Fruit fly (Drosophila melanogaster) whole organism: ENCODE measurements around the gene mthl11.

ENCODE experiments used
- CG8478 ChIP-seq: fragments of >200 bp; optimal IDR thresholded peaks from 2 replicates; lab custom pipeline; 2018; ENCODE audit warnings: inconsistent platforms
- Dll ChIP-seq: fragments of >200 bp; optimal IDR thresholded peaks from 2 replicates; lab custom pipeline; 2017
- EcR ChIP-seq, 2 experiments: fragments of >200 bp; optimal IDR thresholded peaks; 2 replicates each; lab custom pipeline; 2017; ENCODE audit warnings: missing biosample characterization in 2 of 2, missing genetic modification characterization in 2 of 2, missing genetic modification reagents in 2 of 2
- pan ChIP-seq: fragments of >200 bp; optimal IDR thresholded peaks from 2 replicates; lab custom pipeline; 2017
- psq ChIP-seq: fragments of >200 bp; optimal IDR thresholded peaks from 2 replicates; lab custom pipeline; 2017
- usp ChIP-seq: fragments of >200 bp; optimal IDR thresholded peaks from 2 replicates; lab custom pipeline; 2017; ENCODE audit warnings: missing biosample characterization, missing genetic modification characterization, mixed read lengths

The mthl11 gene

DNA sequence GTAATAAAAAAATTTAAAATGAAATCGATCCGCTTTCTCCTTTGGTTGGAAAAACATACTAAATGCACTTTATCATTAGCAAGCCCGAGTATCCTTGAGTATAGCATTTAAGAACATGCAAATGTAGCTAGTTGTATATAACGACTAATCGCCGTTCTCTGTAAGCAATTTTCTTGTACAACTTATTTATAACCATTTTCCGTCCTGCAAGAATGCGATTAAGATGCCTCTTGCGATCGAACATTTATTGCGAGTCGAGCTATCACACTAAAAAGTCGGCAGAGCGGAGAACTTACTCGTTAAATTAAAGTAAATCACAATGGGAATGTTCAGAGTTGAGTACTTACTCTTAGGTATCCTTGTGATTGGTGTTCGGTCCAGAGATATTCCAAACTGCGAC lies at the start of gene mthl11:
Gene mthl11, plus strand, starts transcription at position 301 of the 400 bp plus-strand sequence.
- no peak for TF ChIP-seq psq (lab: Kevin White, UChicago)
- no peak for TF ChIP-seq CG8478

DNA sequence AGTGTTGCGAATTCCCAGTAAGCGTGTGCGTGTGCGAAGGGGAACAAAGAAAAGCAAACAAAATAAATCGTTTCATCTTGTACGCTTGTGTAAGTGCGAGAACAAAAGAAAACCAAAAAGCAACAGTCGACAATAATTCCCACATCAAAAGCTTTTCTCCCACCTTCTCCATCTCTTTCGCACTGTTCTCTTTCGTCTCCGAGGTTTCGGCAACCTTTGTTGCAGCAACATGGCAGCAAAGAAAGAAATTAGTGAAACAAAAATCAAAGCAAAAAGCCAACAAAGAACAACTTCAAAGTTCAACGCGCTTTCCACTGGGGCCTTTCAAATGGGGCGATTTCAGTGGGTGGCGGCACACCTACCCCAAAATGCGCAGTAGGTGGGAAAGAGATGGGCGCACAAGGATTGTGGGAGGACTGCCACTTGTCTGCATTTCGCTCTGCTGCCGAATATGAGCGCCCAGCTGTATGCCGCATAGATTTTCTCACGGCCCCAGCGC lies 48.8 kb upstream of the mthl11 start:
- TF ChIP-seq CG8478: no peak
- TF ChIP-seq EcR (GFP tag; optimal IDR thresholded peaks at IDR 0.05; lab: Kevin White, UChicago): peak; percentile 44 to 79

DNA sequence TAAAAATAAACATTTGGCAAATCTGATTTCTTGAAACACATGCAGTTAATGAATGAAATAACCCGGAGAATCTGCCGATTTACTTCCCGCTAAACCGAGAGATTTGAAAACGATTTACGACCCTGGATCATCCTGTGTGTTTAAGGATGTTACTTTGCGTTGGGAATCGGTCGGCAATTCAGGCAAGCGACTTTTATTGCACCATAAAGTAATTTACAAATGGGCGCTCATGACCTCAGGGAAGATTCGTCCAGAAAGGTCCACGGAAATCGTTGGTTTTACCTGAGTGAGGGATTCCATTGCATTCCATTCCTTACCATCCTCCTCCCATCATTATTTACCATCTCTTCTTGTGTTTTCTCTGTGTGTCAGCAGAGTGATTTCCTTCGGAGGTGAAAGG lies 48.0 kb upstream of the mthl11 start:
- TF ChIP-seq pan (lab: Kevin White, UChicago): no peak
- no peak for TF ChIP-seq usp (GFP tag; lab: Kevin White, UChicago)
- no peak for TF ChIP-seq psq (lab: Kevin White, UChicago)
- no peak for TF ChIP-seq Dll (lab: Kevin White, UChicago)
- TF ChIP-seq EcR (GFP tag; optimal IDR thresholded peaks at IDR 0.05; lab: Kevin White, UChicago): no peak
- TF ChIP-seq CG8478: no peak

DNA sequence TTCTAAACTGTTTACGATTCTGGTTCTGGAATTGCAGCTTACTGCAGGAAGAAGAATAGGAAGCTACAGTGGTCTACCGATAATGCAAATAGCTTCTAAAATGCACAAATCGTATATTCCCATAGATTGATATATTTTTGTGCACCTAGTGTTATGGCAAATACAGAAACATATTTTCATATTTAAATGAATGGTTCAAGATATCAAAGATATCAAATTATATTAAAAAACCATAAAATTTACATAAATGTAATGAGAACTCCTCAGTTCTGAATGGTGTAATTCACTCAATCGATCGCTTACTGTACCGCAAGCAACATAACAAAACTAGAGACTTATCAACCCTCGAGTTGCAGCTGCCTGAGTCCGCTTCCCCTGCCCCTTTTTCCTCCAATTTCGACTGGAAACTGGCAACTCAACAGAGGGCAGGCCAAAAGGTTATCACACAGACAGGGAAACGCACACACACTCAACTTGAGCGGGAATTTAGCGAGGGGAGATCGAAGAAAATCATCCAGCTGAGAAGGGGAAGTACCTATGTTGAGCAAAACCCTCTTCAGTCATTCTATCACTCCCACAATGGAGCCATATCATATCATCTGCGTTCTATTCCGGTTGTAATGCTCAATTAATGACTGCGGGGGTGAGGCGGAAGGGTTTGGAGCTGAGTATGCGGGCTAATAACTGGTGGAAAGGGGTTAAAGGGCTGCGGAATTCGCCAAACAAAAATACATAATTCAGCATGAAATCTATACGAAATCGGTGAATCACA lies 46.7 kb upstream of the mthl11 start:
- no peak for TF ChIP-seq EcR (GFP tag; optimal IDR thresholded peaks at IDR 0.05; lab: Kevin White, UChicago)
- no peak for TF ChIP-seq CG8478
- no peak for TF ChIP-seq pan (lab: Kevin White, UChicago)
- TF ChIP-seq Dll (lab: Kevin White, UChicago): no peak
- no peak for TF ChIP-seq usp (GFP tag; lab: Kevin White, UChicago)
- no peak for TF ChIP-seq psq (lab: Kevin White, UChicago)

DNA sequence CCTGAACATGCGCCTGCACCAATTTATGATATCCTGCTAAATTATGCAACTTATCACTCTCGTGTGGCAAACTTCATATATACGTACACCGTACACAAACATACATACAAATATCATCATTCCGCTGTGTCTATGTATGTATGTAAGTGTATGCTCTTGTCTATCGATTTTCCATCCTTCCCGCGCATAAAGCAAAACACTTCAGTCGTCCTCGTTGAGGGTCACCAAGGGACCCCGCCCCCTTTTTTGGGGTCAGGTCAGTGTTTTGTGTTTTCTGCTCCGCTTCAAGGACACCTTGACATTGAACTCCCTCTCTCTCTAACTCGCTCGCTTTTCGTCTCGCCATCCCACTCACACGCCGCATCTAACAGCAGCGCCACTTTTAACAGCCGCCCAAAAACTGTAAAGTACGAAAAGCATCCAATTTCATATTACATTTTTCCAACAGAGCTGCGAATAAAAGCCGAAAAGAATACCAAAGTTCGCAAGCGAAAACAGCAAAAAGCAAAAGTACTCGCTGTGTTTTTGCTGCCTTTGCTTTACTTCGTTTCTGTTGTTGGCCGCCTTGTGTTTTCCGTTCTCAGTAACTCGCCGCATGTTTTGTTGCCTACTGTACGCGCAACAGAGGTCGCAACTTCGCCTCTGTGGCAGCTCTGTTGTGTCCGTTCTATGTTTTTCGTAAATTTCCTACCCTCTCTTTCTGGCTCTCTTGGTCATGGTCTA lies 44.8 kb upstream of the mthl11 start:
- TF ChIP-seq usp (GFP tag; lab: Kevin White, UChicago) (no peak), CG8478 (no peak), pan (lab: Kevin White, UChicago) (no peak), Dll (lab: Kevin White, UChicago) (no peak), psq (lab: Kevin White, UChicago) (no peak), EcR (GFP tag; optimal IDR thresholded peaks at IDR 0.05; lab: Kevin White, UChicago) (no peak)

DNA sequence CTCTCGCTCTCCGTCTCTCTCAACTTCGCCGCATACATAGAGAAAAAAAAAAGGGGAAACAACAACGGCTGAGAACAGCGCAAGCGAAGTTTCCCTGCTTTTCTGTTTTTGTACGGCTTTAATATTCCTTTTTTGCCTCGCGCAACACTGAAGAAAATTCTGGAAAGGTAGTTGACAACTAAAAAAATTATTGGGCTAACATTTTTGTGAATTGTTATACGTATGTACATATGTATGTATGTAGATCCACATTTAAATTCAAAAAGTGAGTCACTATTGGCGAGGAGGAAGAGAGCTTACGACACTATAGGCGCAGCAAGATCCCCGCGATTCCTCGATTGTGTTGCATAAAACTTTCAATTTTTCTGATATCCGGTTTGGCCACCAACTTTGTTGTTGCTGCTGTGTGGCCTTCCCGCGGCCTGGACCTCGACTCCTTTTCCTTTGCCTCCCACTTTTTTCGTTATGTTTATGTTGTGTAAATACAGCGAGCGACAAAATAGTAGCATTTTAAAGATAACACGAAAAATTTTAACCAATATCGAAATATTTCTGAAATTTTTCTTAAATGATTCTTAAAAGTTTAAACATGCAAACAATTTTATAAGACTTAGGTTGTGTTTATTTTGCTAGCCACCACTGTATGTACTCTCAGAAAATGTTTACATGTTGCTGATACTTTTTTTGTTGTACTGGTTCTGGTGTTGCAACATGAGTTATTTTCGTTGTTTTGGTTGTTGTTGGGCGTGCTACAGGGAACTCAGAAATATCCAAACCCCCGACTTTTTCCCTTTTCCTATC lies 44.1 kb upstream of the mthl11 start:
- TF ChIP-seq EcR (GFP tag; optimal IDR thresholded peaks at IDR 0.05; lab: Kevin White, UChicago) (peak in 1 of 2 experiments; percentile 17), pan (lab: Kevin White, UChicago) (no peak)

DNA sequence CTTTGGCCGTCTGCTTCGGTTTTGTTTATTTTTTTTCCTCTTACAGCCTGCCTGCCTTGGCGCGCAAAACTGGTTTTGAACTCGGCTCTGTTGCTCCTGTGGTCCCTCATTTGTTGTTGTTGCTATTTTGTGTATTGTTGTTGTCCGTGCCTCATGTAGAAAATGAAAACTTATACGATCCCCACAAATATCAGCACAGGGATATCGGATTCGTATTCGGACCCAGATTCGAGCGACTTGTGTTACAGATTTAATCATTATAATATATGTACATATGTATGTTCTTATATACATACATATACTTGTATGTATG lies 43.5 kb upstream of the mthl11 start:
- TF ChIP-seq pan (lab: Kevin White, UChicago): no peak
- TF ChIP-seq EcR (GFP tag; optimal IDR thresholded peaks at IDR 0.05; lab: Kevin White, UChicago): no peak
- no peak for TF ChIP-seq Dll (lab: Kevin White, UChicago)
- TF ChIP-seq usp (GFP tag; lab: Kevin White, UChicago): no peak
- TF ChIP-seq CG8478: no peak
- no peak for TF ChIP-seq psq (lab: Kevin White, UChicago)

DNA sequence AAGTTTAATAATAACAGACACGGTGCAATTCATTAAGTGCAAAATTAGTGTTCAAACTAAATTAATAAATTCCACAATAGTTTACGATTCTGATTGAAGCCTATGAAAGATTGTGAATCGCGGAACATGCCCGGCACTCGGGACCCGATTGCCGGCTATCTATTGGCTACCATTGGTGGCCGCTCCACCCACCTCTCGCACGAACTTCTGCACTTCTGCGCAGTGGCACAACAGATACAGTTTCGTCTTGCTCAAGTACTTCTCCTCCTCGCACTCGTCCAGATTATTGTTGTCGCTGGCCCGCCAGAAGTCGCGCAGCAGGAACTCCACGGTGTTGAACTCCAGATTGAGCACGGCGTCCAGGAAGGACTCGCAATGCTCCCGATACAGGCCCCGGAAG lies 36.5 kb upstream of the mthl11 start:
- TF ChIP-seq usp (GFP tag; lab: Kevin White, UChicago) (no peak), psq (lab: Kevin White, UChicago) (no peak), Dll (lab: Kevin White, UChicago) (no peak), pan (lab: Kevin White, UChicago) (no peak)

DNA sequence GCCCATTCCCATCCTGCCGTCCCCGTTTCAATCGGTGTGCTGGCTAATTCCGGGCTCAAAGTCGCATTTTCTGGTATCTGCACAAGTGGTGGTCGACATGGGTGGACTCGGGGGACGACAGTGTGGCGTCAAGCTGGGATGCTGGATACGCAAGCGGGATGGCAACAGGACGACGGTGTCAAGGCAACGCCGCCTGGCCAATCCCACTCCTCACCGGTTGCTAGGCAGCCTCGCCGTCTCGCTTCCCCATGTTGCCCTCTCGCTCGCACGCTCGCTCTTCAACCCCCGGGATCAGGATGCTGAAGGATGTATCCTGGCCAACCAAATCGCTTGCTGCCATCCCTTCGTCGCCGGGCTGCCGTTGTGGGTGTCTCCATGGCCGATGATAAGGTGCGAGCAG lies 32.6 kb upstream of the mthl11 start:
- TF ChIP-seq Dll (lab: Kevin White, UChicago) (no peak), usp (GFP tag; lab: Kevin White, UChicago) (no peak), EcR (GFP tag; optimal IDR thresholded peaks at IDR 0.05; lab: Kevin White, UChicago) (no peak), psq (lab: Kevin White, UChicago) (no peak), CG8478 (no peak), pan (lab: Kevin White, UChicago) (no peak)

DNA sequence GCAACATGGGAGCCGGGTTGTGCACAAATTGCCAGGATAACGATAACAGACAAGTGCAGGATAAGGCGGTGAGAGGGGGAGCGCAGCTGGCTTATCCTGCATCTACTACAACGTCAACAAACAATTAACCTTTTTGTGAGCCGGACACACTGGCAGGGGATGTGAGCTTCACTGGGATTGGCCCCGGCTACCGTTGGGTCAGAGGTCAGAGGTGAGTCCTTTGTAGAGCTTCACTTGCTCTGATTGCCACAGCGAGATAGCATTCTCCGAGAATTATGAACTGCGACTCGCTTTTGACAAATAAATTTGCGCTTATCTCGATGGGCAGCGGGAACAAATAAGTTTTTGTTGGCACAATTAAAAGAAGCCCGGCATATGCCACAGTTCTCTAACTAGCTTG lies 31.0 kb upstream of the mthl11 start:
- TF ChIP-seq pan (lab: Kevin White, UChicago) (no peak), Dll (lab: Kevin White, UChicago) (no peak), psq (lab: Kevin White, UChicago) (no peak), EcR (GFP tag; optimal IDR thresholded peaks at IDR 0.05; lab: Kevin White, UChicago) (no peak), CG8478 (no peak), usp (GFP tag; lab: Kevin White, UChicago) (no peak)

DNA sequence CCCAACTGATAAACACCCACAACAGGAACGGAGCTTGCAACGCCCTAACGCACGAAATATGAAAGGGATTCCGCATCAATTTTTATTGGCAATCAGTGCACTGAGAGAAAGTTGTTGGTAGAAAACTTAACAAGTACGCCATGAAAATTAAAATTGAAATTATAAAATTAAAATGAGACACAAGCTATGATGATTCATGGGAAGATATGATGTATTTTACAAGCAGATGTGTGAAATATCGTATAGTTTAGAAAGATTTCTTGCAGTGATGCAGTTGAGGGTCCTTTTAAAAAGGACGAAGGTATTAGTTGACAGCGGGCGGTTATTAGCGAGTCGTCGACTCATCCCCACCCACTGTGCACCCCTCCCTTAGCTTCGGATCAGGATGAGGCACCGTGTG lies 30.3 kb upstream of the mthl11 start:
- TF ChIP-seq Dll (lab: Kevin White, UChicago): no peak
- TF ChIP-seq EcR (GFP tag; optimal IDR thresholded peaks at IDR 0.05; lab: Kevin White, UChicago): no peak
- TF ChIP-seq usp (GFP tag; lab: Kevin White, UChicago): no peak
- TF ChIP-seq CG8478: no peak
- no peak for TF ChIP-seq pan (lab: Kevin White, UChicago)
- no peak for TF ChIP-seq psq (lab: Kevin White, UChicago)
